Fruit fly (Drosophila melanogaster) whole organism, embryonic: ENCODE results near the gene ari-1.
A peak's percentile ranks its signal among the peaks of the same experiment; 100 is the strongest.

ENCODE experiments used
- BEAF-32 ChIP-seq: fragments of 200-800 bp; sonication (Bioruptor generic); optimal IDR thresholded peaks from 3 replicates; lab custom pipeline; 2017; ENCODE audit warnings: missing biosample characterization, missing genetic modification characterization, mild to moderate bottlenecking, moderate library complexity, missing genetic modification reagents
- Bgb ChIP-seq: fragments of 200-800 bp; sonication (Bioruptor generic); IDR thresholded peaks from 2 replicates; pipeline ENCODE4 v1.3.6; 2022; ENCODE audit warnings: missing biosample characterization, missing genetic modification characterization; ENCODE audit not compliant: partially characterized antibody
- CG13287 ChIP-seq: fragments of 200-800 bp; sonication (Bioruptor generic); IDR thresholded peaks from 2 replicates; pipeline ENCODE4 v1.3.6; 2022; ENCODE audit warnings: missing biosample characterization, missing genetic modification characterization; ENCODE audit not compliant: partially characterized antibody
- CG15514 ChIP-seq: fragments of 200-800 bp; sonication (Bioruptor generic); optimal IDR thresholded peaks from 3 replicates; lab custom pipeline; 2017; ENCODE audit warnings: missing biosample characterization, missing genetic modification characterization, mild to moderate bottlenecking, moderate library complexity, missing genetic modification reagents
- CG15696 ChIP-seq: fragments of 200-800 bp; sonication (Bioruptor generic); optimal IDR thresholded peaks from 2 replicates; lab custom pipeline; 2019; ENCODE audit warnings: missing biosample characterization, mild to moderate bottlenecking, missing genetic modification characterization, moderate library complexity
- CG16813 ChIP-seq: fragments of 200-800 bp; sonication (Bioruptor generic); IDR thresholded peaks from 3 replicates; pipeline ENCODE4 v1.3.6; 2022; ENCODE audit warnings: missing biosample characterization, missing genetic modification characterization; ENCODE audit not compliant: partially characterized antibody
- CG16863 ChIP-seq: fragments of 200-800 bp; sonication (Bioruptor generic); optimal IDR thresholded peaks from 3 replicates; lab custom pipeline; 2016; ENCODE audit warnings: missing biosample characterization, missing genetic modification characterization
- CG18011 ChIP-seq: fragments of 200-800 bp; sonication (Bioruptor generic); optimal IDR thresholded peaks from 2 replicates; lab custom pipeline; 2017; ENCODE audit warnings: missing biosample characterization, missing genetic modification characterization, mild to moderate bottlenecking, moderate library complexity, missing genotype
- CG1832 ChIP-seq: fragments of 200-800 bp; sonication (Bioruptor generic); optimal IDR thresholded peaks from 2 replicates; lab custom pipeline; 2017; ENCODE audit warnings: missing biosample characterization, mild to moderate bottlenecking, missing genetic modification characterization, inconsistent platforms
- CG2116 ChIP-seq: fragments of 200-800 bp; sonication (Bioruptor generic); optimal IDR thresholded peaks from 3 replicates; lab custom pipeline; 2018; ENCODE audit warnings: missing biosample characterization, mild to moderate bottlenecking, missing genetic modification characterization
- CG2129 ChIP-seq: fragments of 200-800 bp; sonication (Bioruptor generic); IDR thresholded peaks from 2 replicates; pipeline ENCODE4 v1.3.6; 2022; ENCODE audit warnings: missing biosample characterization, missing genetic modification characterization; ENCODE audit not compliant: partially characterized antibody
- CG30020 ChIP-seq: fragments of 200-800 bp; optimal IDR thresholded peaks from 2 replicates; lab custom pipeline; 2019; ENCODE audit warnings: missing biosample characterization, mild to moderate bottlenecking, missing genetic modification characterization, moderate library complexity
- CG31388 ChIP-seq: fragments of 200-800 bp; sonication (Bioruptor generic); optimal IDR thresholded peaks from 2 replicates; lab custom pipeline; 2016; ENCODE audit warnings: missing biosample characterization, missing genetic modification characterization
- CG6791 ChIP-seq: fragments of 200-800 bp; sonication (Bioruptor generic); IDR thresholded peaks from 3 replicates; pipeline ENCODE4 v1.3.6; 2022; ENCODE audit warnings: missing biosample characterization, missing genetic modification characterization; ENCODE audit not compliant: partially characterized antibody
- CG7963 ChIP-seq: fragments of 200-800 bp; sonication (Bioruptor generic); IDR thresholded peaks from 3 replicates; pipeline ENCODE4 v1.3.6; 2022; ENCODE audit warnings: missing biosample characterization, missing genetic modification characterization; ENCODE audit not compliant: partially characterized antibody
- CG8290 ChIP-seq, 3 experiments: fragments of 200-800 bp; sonication (Bioruptor generic); optimal IDR thresholded peaks; 2 replicates each; lab custom pipeline; 2016 to 2019; ENCODE audit warnings: missing biosample characterization in 3 of 3, missing genetic modification characterization in 3 of 3, mild to moderate bottlenecking in 2 of 3, moderate library complexity in 1 of 3
- CG9215 ChIP-seq: fragments of 200-800 bp; sonication (Bioruptor generic); IDR thresholded peaks from 2 replicates; pipeline ENCODE4 v1.3.6; 2022; ENCODE audit warnings: missing biosample characterization, missing genetic modification characterization
- CoRest ChIP-seq: fragments of 200-800 bp; sonication (Bioruptor generic); optimal IDR thresholded peaks from 3 replicates; lab custom pipeline; 2018; ENCODE audit warnings: missing biosample characterization, mild to moderate bottlenecking, missing genetic modification characterization, moderate library complexity
- Dll ChIP-seq: fragments of 200-800 bp; sonication (Bioruptor generic); IDR thresholded peaks from 4 replicates; pipeline ENCODE4 v1.3.6; 2022; ENCODE audit warnings: missing biosample characterization, missing genetic modification characterization; ENCODE audit not compliant: partially characterized antibody
- Dp ChIP-seq: fragments of 200-800 bp; sonication (Bioruptor generic); optimal IDR thresholded peaks from 2 replicates; lab custom pipeline; 2018; ENCODE audit warnings: missing biosample characterization, mild to moderate bottlenecking, missing genetic modification characterization, moderate library complexity
- Dref ChIP-seq: fragments of 200-800 bp; sonication (Bioruptor generic); IDR thresholded peaks from 2 replicates; pipeline ENCODE4 v1.3.6; 2022; ENCODE audit warnings: missing biosample characterization, missing genetic modification characterization
- Ets97D ChIP-seq: fragments of 200-800 bp; sonication (Bioruptor generic); optimal IDR thresholded peaks from 3 replicates; lab custom pipeline; 2016; ENCODE audit warnings: missing biosample characterization, missing genetic modification characterization
- HLH4C ChIP-seq: fragments of 200-800 bp; sonication (Bioruptor generic); IDR thresholded peaks from 3 replicates; pipeline ENCODE4 v1.3.6; 2022; ENCODE audit warnings: missing biosample characterization, missing genetic modification characterization; ENCODE audit not compliant: partially characterized antibody
- Med ChIP-seq: fragments of 200-800 bp; sonication (Bioruptor generic); peaks from one replicate; lab custom pipeline; 2016; ENCODE audit warnings: missing biosample characterization, missing genetic modification characterization, mild to moderate bottlenecking, inconsistent platforms, moderate library complexity
- Opbp ChIP-seq: fragments of 200-800 bp; sonication (Bioruptor generic); IDR thresholded peaks from 3 replicates; pipeline ENCODE4 v1.3.6; 2022; ENCODE audit warnings: missing biosample characterization, missing genetic modification characterization; ENCODE audit not compliant: partially characterized antibody
- Rx ChIP-seq: fragments of 200-800 bp; sonication (Bioruptor generic); IDR thresholded peaks from 2 replicates; pipeline ENCODE4 v1.3.6; 2022; ENCODE audit warnings: missing biosample characterization, missing genetic modification characterization
- Taf1 ChIP-seq: fragments of 200-800 bp; sonication (Bioruptor generic); IDR thresholded peaks from 2 replicates; pipeline ENCODE4 v1.3.6; 2022; ENCODE audit warnings: missing biosample characterization, missing genetic modification characterization
- ato ChIP-seq: fragments of 200-800 bp; sonication (Bioruptor generic); IDR thresholded peaks from 2 replicates; pipeline ENCODE4 v1.3.6; 2022; ENCODE audit warnings: missing biosample characterization, missing genetic modification characterization; ENCODE audit not compliant: partially characterized antibody
- br ChIP-seq: fragments of >200 bp; optimal IDR thresholded peaks from 2 replicates; lab custom pipeline; 2017
- cas ChIP-seq: fragments of 200-800 bp; sonication (Bioruptor generic); IDR thresholded peaks from 2 replicates; pipeline ENCODE4 v1.3.6; 2022; ENCODE audit warnings: missing biosample characterization, missing genetic modification characterization
- chm ChIP-seq: fragments of 200-800 bp; sonication (Bioruptor generic); IDR thresholded peaks from 2 replicates; pipeline ENCODE4 v1.3.6; 2022; ENCODE audit warnings: missing biosample characterization, missing genetic modification characterization
- dmrt99B ChIP-seq: fragments of 200-800 bp; sonication (Bioruptor generic); optimal IDR thresholded peaks from 2 replicates; lab custom pipeline; 2018; ENCODE audit warnings: missing biosample characterization, mild to moderate bottlenecking, missing genetic modification characterization, moderate library complexity
- gce ChIP-seq: fragments of 200-800 bp; sonication (Bioruptor generic); IDR thresholded peaks from 3 replicates; pipeline ENCODE4 v1.3.6; 2022; ENCODE audit warnings: missing biosample characterization, missing genetic modification characterization
- gcm ChIP-seq: fragments of 200-800 bp; sonication (Bioruptor generic); optimal IDR thresholded peaks from 2 replicates; lab custom pipeline; 2019; ENCODE audit warnings: missing biosample characterization, mild to moderate bottlenecking, missing genetic modification characterization, moderate library complexity
- grau ChIP-seq: fragments of 200-800 bp; optimal IDR thresholded peaks from 3 replicates; lab custom pipeline; 2019; ENCODE audit warnings: missing biosample characterization, mild to moderate bottlenecking, missing genetic modification characterization, moderate library complexity
- grn ChIP-seq: fragments of 200-800 bp; sonication (Bioruptor generic); optimal IDR thresholded peaks from 3 replicates; lab custom pipeline; 2017; ENCODE audit warnings: missing biosample characterization, missing genetic modification characterization
- knrl ChIP-seq: fragments of 200-800 bp; sonication (Bioruptor generic); IDR thresholded peaks from 3 replicates; pipeline ENCODE4 v1.3.6; 2022; ENCODE audit warnings: missing biosample characterization, missing genetic modification characterization; ENCODE audit not compliant: partially characterized antibody
- nau ChIP-seq: fragments of 200-800 bp; sonication (Bioruptor generic); optimal IDR thresholded peaks from 3 replicates; lab custom pipeline; 2017; ENCODE audit warnings: missing biosample characterization, mild to moderate bottlenecking, missing genetic modification characterization, missing genetic modification reagents
- nmo ChIP-seq: fragments of 200-800 bp; sonication (Bioruptor generic); optimal IDR thresholded peaks from 2 replicates; lab custom pipeline; 2018; ENCODE audit warnings: missing biosample characterization, mild to moderate bottlenecking, missing genetic modification characterization, moderate library complexity
- pho ChIP-seq: fragments of 200-800 bp; sonication (Bioruptor generic); optimal IDR thresholded peaks from 2 replicates; lab custom pipeline; 2016; ENCODE audit warnings: missing biosample characterization, missing genetic modification characterization
- pzg ChIP-seq: fragments of 200-800 bp; sonication (Bioruptor generic); optimal IDR thresholded peaks from 3 replicates; lab custom pipeline; 2018; ENCODE audit warnings: missing biosample characterization, mild to moderate bottlenecking, missing genetic modification characterization, moderate library complexity
- row ChIP-seq: fragments of 200-800 bp; sonication (Bioruptor generic); IDR thresholded peaks from 3 replicates; pipeline ENCODE4 v1.3.6; 2022; ENCODE audit warnings: missing biosample characterization, missing genetic modification characterization
- run ChIP-seq: fragments of 200-800 bp; sonication (Bioruptor generic); optimal IDR thresholded peaks from 3 replicates; lab custom pipeline; 2018; ENCODE audit warnings: missing biosample characterization, mild to moderate bottlenecking, missing genetic modification characterization
- sens ChIP-seq: fragments of 200-800 bp; sonication (Bioruptor generic); peaks from one replicate; lab custom pipeline; 2016; ENCODE audit warnings: missing biosample characterization, missing genetic modification characterization
- tna ChIP-seq: fragments of 200-800 bp; sonication (Bioruptor generic); IDR thresholded peaks from 2 replicates; pipeline ENCODE4 v1.3.6; 2022; ENCODE audit warnings: missing biosample characterization, missing genetic modification characterization; ENCODE audit not compliant: partially characterized antibody
- unc-4 ChIP-seq: fragments of 200-800 bp; sonication (Bioruptor generic); IDR thresholded peaks from 2 replicates; pipeline ENCODE4 v1.3.6; 2022; ENCODE audit warnings: missing biosample characterization, missing genetic modification characterization; ENCODE audit not compliant: partially characterized antibody
- vnd ChIP-seq: fragments of 200-800 bp; sonication (Bioruptor generic); IDR thresholded peaks from 3 replicates; pipeline ENCODE4 v1.3.6; 2022; ENCODE audit warnings: missing biosample characterization, missing genetic modification characterization; ENCODE audit not compliant: partially characterized antibody
- zen2 ChIP-seq: fragments of 200-800 bp; sonication (Bioruptor generic); IDR thresholded peaks from 3 replicates; pipeline ENCODE4 v1.3.6; 2022; ENCODE audit warnings: missing biosample characterization, missing genetic modification characterization; ENCODE audit not compliant: partially characterized antibody

The ari-1 gene

dm6 chrX:18138297-18138696 lies 713 bp upstream of the ari-1 start, which contains the start of gene CG43229:
Gene CG43229, plus strand, starts transcription at chrX:18138542.
- TF ChIP-seq HLH4C (GFP tag; lab: Robert Waterston, UW), result peak; percentile 78
- peak; percentile 80 for TF ChIP-seq Bgb
- peak; percentile 73 for TF ChIP-seq zen2 (GFP tag; lab: Robert Waterston, UW)
- TF ChIP-seq gce (GFP tag; lab: Robert Waterston, UW), result 0 out of 3 replicates have a peak, but pooled peaks have one; percentile 32
- peak; percentile 82 for TF ChIP-seq Opbp (GFP tag; lab: Robert Waterston, UW)
- peak; percentile 5 for TF ChIP-seq nau (GFP tag; lab: Kevin White, UChicago)
- peak; percentile 79 for TF ChIP-seq ato (GFP tag; lab: Robert Waterston, UW)
- peak; percentile 24 for TF ChIP-seq CoRest (tag; lab: Kevin White, UChicago)
- no peak for TF ChIP-seq dmrt99B
- TF ChIP-seq knrl (GFP tag; lab: Robert Waterston, UW), result peak; percentile 72; the same call in 2 of the 3 replicates
- TF ChIP-seq CG2116 (GFP tag; lab: Kevin White, UChicago), result peak; percentile 98
- peak; percentile 84 for TF ChIP-seq Ets97D
- TF ChIP-seq tna (GFP tag; lab: Robert Waterston, UW), result peak; percentile 79
- TF ChIP-seq Taf1 (GFP tag; lab: Robert Waterston, UW), result no peak
- TF ChIP-seq CG6791 (GFP tag; lab: Robert Waterston, UW), result peak; percentile 90
- TF ChIP-seq grau (tag; lab: Kevin White, UChicago), result peak; percentile 3
- peak; percentile 63 for TF ChIP-seq vnd (GFP tag; lab: Robert Waterston, UW)
- TF ChIP-seq br (lab: Kevin White, UChicago), result no peak
- no peak for TF ChIP-seq CG31388 (GFP tag; lab: Kevin White, UChicago)
- TF ChIP-seq CG2129 (GFP tag; lab: Robert Waterston, UW), result peak; percentile 35; the same call in 1 of the 2 replicates
- TF ChIP-seq pho (GFP tag; lab: Kevin White, UChicago), result no peak
- peak; percentile 52 for TF ChIP-seq CG8290 (GFP tag; optimal IDR thresholded peaks at IDR 0.05; lab: Kevin White, UChicago)
- peak in 1 of 2 experiments; percentile 30 for TF ChIP-seq CG8290 (tag; optimal IDR thresholded peaks at IDR 0.05; lab: Kevin White, UChicago)
- peak; percentile 71 for TF ChIP-seq Dll (GFP tag; lab: Robert Waterston, UW)
- TF ChIP-seq sens (GFP tag; lab: Kevin White, UChicago), result peak; percentile 44
- no peak for TF ChIP-seq CG1832 (GFP tag; lab: Kevin White, UChicago)
- no peak; the same call in 2 of the 3 replicates for TF ChIP-seq row (GFP tag; lab: Robert Waterston, UW)
- peak; percentile 29 for TF ChIP-seq gcm (GFP tag; lab: Kevin White, UChicago)
- peak; percentile 82 for TF ChIP-seq Med
- TF ChIP-seq CG15696, result no peak
- TF ChIP-seq unc-4 (GFP tag; lab: Robert Waterston, UW), result peak; percentile 63
- no peak for TF ChIP-seq grn (GFP tag; lab: Kevin White, UChicago)
- no peak for TF ChIP-seq Rx (GFP tag; lab: Robert Waterston, UW)
- peak; percentile 96 for TF ChIP-seq CG16863
- no peak for TF ChIP-seq chm (GFP tag; lab: Robert Waterston, UW)
- peak; percentile 68 for TF ChIP-seq CG13287 (GFP tag; lab: Robert Waterston, UW)
- no peak for TF ChIP-seq run (tag; lab: Kevin White, UChicago)
- TF ChIP-seq CG7963 (GFP tag; lab: Robert Waterston, UW), result peak; percentile 85
- TF ChIP-seq CG30020, result peak; percentile 39
- peak; percentile 91 for TF ChIP-seq Dref (GFP tag; lab: Robert Waterston, UW)
- no peak for TF ChIP-seq nmo
- peak; percentile 0 for TF ChIP-seq CG15514 (GFP tag; lab: Kevin White, UChicago)
- TF ChIP-seq pzg (GFP tag; lab: Kevin White, UChicago), result peak; percentile 58
- no peak for TF ChIP-seq CG18011 (GFP tag; lab: Kevin White, UChicago)
- TF ChIP-seq cas (GFP tag; lab: Robert Waterston, UW), result no peak
- peak; percentile 83 for TF ChIP-seq CG16813
- peak; percentile 79 for TF ChIP-seq BEAF-32
- TF ChIP-seq CG9215 (GFP tag; lab: Robert Waterston, UW), result no peak
- peak; percentile 81 for TF ChIP-seq Dp (GFP tag; lab: Kevin White, UChicago)
